Fruit fly (Drosophila melanogaster) whole organism, adult: ENCODE results near the gene COX8.
A peak's percentile ranks its signal among the peaks of the same experiment; 100 is the strongest.

Experiments
- CG11617 ChIP-seq: fragments of 200-800 bp; sonication (Bioruptor generic); optimal IDR thresholded peaks from 2 replicates; lab custom pipeline; 2017; ENCODE audit warnings: mild to moderate bottlenecking, missing biosample characterization, missing genetic modification reagents, missing genetic modification characterization
- CG12768 ChIP-seq: fragments of 200-800 bp; sonication (Bioruptor generic); optimal IDR thresholded peaks from 2 replicates; lab custom pipeline; 2017; ENCODE audit warnings: missing biosample characterization, missing genetic modification characterization, mild to moderate bottlenecking, moderate library complexity, missing genetic modification reagents
- CG14711 ChIP-seq: fragments of 200-800 bp; sonication (Bioruptor generic); optimal IDR thresholded peaks from 2 replicates; lab custom pipeline; 2018; ENCODE audit warnings: missing biosample characterization, mild to moderate bottlenecking, missing genetic modification characterization, moderate library complexity
- CG1620 ChIP-seq: fragments of 200-800 bp; sonication (Bioruptor generic); optimal IDR thresholded peaks from 2 replicates; lab custom pipeline; 2016; ENCODE audit warnings: missing biosample characterization, missing genetic modification characterization
- CG33017 ChIP-seq: fragments of 200-800 bp; sonication (Bioruptor generic); optimal IDR thresholded peaks from 2 replicates; lab custom pipeline; 2018; ENCODE audit warnings: missing biosample characterization, mild to moderate bottlenecking, missing genetic modification characterization, moderate library complexity
- CG5204 ChIP-seq: fragments of 200-800 bp; sonication (Bioruptor generic); optimal IDR thresholded peaks from 2 replicates; lab custom pipeline; 2016; ENCODE audit warnings: missing biosample characterization, missing genetic modification characterization
- CG7045 ChIP-seq: fragments of 200-800 bp; sonication (Bioruptor generic); optimal IDR thresholded peaks from 2 replicates; lab custom pipeline; 2017; ENCODE audit warnings: missing biosample characterization, mild to moderate bottlenecking, missing genetic modification characterization
- CG7101 ChIP-seq: fragments of 200-800 bp; sonication (Bioruptor generic); optimal IDR thresholded peaks from 2 replicates; lab custom pipeline; 2018; ENCODE audit warnings: missing biosample characterization, mild to moderate bottlenecking, missing genetic modification characterization, moderate library complexity
- Clk ChIP-seq: fragments of 200-800 bp; sonication (Bioruptor generic); optimal IDR thresholded peaks from 2 replicates; lab custom pipeline; 2017; ENCODE audit warnings: missing biosample characterization, missing genetic modification characterization
- Crg-1 ChIP-seq: fragments of 200-800 bp; sonication (Bioruptor generic); optimal IDR thresholded peaks from 2 replicates; lab custom pipeline; 2016; ENCODE audit warnings: missing biosample characterization, missing genetic modification characterization
- Hr96 ChIP-seq: fragments of 200-800 bp; sonication (Bioruptor generic); optimal IDR thresholded peaks from 2 replicates; lab custom pipeline; 2016; ENCODE audit warnings: missing biosample characterization, missing genetic modification characterization
- Mnt ChIP-seq: fragments of 200-800 bp; sonication (Bioruptor generic); optimal IDR thresholded peaks from 2 replicates; lab custom pipeline; 2016; ENCODE audit warnings: missing biosample characterization, mild to moderate bottlenecking, missing genetic modification characterization
- bab1 ChIP-seq: fragments of 200-800 bp; sonication (Bioruptor generic); optimal IDR thresholded peaks from 3 replicates; lab custom pipeline; 2019; ENCODE audit warnings: missing biosample characterization, mild to moderate bottlenecking, missing genetic modification characterization, moderate library complexity
- cic ChIP-seq: fragments of 200-800 bp; sonication (Bioruptor generic); optimal IDR thresholded peaks from 2 replicates; lab custom pipeline; 2017; ENCODE audit warnings: missing biosample characterization, mild to moderate bottlenecking, missing genetic modification characterization, moderate library complexity
- cnc ChIP-seq, 2 experiments: fragments of >200 bp; optimal IDR thresholded peaks; 2 replicates each; lab custom pipeline; 2017
- kay ChIP-seq: fragments of 200-800 bp; sonication (Bioruptor generic); peaks from one replicate; lab custom pipeline; 2016; ENCODE audit warnings: missing biosample characterization, missing genetic modification characterization, borderline replicate concordance
- ovo ChIP-seq: fragments of 200-800 bp; sonication (Bioruptor generic); optimal IDR thresholded peaks from 2 replicates; lab custom pipeline; 2016; ENCODE audit warnings: missing biosample characterization, missing genetic modification characterization
- pad ChIP-seq: fragments of 200-800 bp; sonication (Bioruptor generic); optimal IDR thresholded peaks from 3 replicates; lab custom pipeline; 2017; ENCODE audit warnings: missing biosample characterization, missing genetic modification characterization, mild to moderate bottlenecking, moderate library complexity, missing genetic modification reagents
- tj ChIP-seq: fragments of 200-800 bp; sonication (Bioruptor generic); optimal IDR thresholded peaks from 3 replicates; lab custom pipeline; 2017; ENCODE audit warnings: missing biosample characterization, mild to moderate bottlenecking, missing genetic modification characterization, moderate library complexity
- toe ChIP-seq: fragments of 200-800 bp; sonication (Bioruptor generic); optimal IDR thresholded peaks from 2 replicates; lab custom pipeline; 2016; ENCODE audit warnings: missing biosample characterization, missing genetic modification characterization

The COX8 gene

dm6 chr3L:21524071-21524889 lies 15.0 kb downstream of the COX8 start:
- TF ChIP-seq Mnt: peak; percentile 19
- TF ChIP-seq CG12768 (GFP tag; lab: Kevin White, UChicago): peak; percentile 18
- TF ChIP-seq CG1620 (GFP tag; lab: Kevin White, UChicago): peak; percentile 18
- no peak for TF ChIP-seq toe (GFP tag; lab: Kevin White, UChicago)
- TF ChIP-seq CG7101 (tag; lab: Kevin White, UChicago): peak; percentile 42
- TF ChIP-seq Crg-1 (GFP tag; lab: Kevin White, UChicago): peak; percentile 31
- no peak for TF ChIP-seq CG33017
- TF ChIP-seq CG14711: no peak
- peak; percentile 1 for TF ChIP-seq Clk (GFP tag; lab: Kevin White, UChicago)
- no peak for TF ChIP-seq ovo (GFP tag; lab: Kevin White, UChicago)
- TF ChIP-seq pad (GFP tag; lab: Kevin White, UChicago): no peak
- no peak for TF ChIP-seq CG5204
- peak; percentile 4 for TF ChIP-seq bab1 (GFP tag; lab: Kevin White, UChicago)
- no peak for TF ChIP-seq tj (GFP tag; lab: Kevin White, UChicago)
- TF ChIP-seq CG11617 (GFP tag; lab: Kevin White, UChicago): peak; percentile 39
- TF ChIP-seq CG7045: peak; percentile 24
- no peak for TF ChIP-seq Hr96 (GFP tag; lab: Kevin White, UChicago)
- no peak for TF ChIP-seq cnc (optimal IDR thresholded peaks at IDR 0.05; lab: Kevin White, UChicago)
- TF ChIP-seq kay (GFP tag; lab: Kevin White, UChicago): no peak
- peak; percentile 2 for TF ChIP-seq cic (GFP tag; lab: Kevin White, UChicago)

dm6 chr3L:21523059-21523836 lies 16.0 kb downstream of the COX8 start, which contains the start of gene CG7611:
Gene CG7611, plus strand, starts transcription at chr3L:21523186.
- TF ChIP-seq ovo (GFP tag; lab: Kevin White, UChicago): no peak

dm6 chr3L:21518345-21518744 lies 20.9 kb downstream of the COX8 start:
- TF ChIP-seq Clk (GFP tag; lab: Kevin White, UChicago): no peak
- TF ChIP-seq tj (GFP tag; lab: Kevin White, UChicago): no peak
- no peak for TF ChIP-seq CG7045
- TF ChIP-seq ovo (GFP tag; lab: Kevin White, UChicago): no peak
- no peak for TF ChIP-seq pad (GFP tag; lab: Kevin White, UChicago)
- TF ChIP-seq kay (GFP tag; lab: Kevin White, UChicago): no peak
- no peak for TF ChIP-seq CG14711

- TF ChIP-seq CG1620 (GFP tag; lab: Kevin White, UChicago) (no peak), Crg-1 (GFP tag; lab: Kevin White, UChicago) (peak; percentile 46), Hr96 (GFP tag; lab: Kevin White, UChicago) (peak; percentile 39), Clk (GFP tag; lab: Kevin White, UChicago) (no peak), CG5204 (no peak), cic (GFP tag; lab: Kevin White, UChicago) (peak; percentile 28), pad (GFP tag; lab: Kevin White, UChicago) (peak; percentile 25), CG14711 (peak; percentile 47), CG11617 (GFP tag; lab: Kevin White, UChicago) (peak; percentile 19), CG7101 (tag; lab: Kevin White, UChicago) (peak; percentile 65), tj (GFP tag; lab: Kevin White, UChicago) (no peak), toe (GFP tag; lab: Kevin White, UChicago) (no peak), ovo (GFP tag; lab: Kevin White, UChicago) (no peak), kay (GFP tag; lab: Kevin White, UChicago) (peak; percentile 88), Mnt (peak; percentile 27), CG7045 (no peak), CG12768 (GFP tag; lab: Kevin White, UChicago) (peak; percentile 45), cnc (optimal IDR thresholded peaks at IDR 0.05; lab: Kevin White, UChicago) (no peak), bab1 (GFP tag; lab: Kevin White, UChicago) (peak; percentile 25), CG33017 (no peak)
Observed at dm6 chr3L:21516716-21517266, 22.5 kb downstream of the COX8 start.

dm6 chr3L:21515823-21516715 lies 23.2 kb downstream of the COX8 start, which contains the start of the genes SAK and Cdk12:
Gene SAK, minus strand, starts transcription at chr3L:21515887.
Gene Cdk12, plus strand, starts transcription at chr3L:21516306.
- peak; percentile 82 for TF ChIP-seq pad (GFP tag; lab: Kevin White, UChicago)
- peak; percentile 70 for TF ChIP-seq Clk (GFP tag; lab: Kevin White, UChicago)
- peak; percentile 95 for TF ChIP-seq CG11617 (GFP tag; lab: Kevin White, UChicago)
- peak; percentile 74 for TF ChIP-seq Hr96 (GFP tag; lab: Kevin White, UChicago)
- TF ChIP-seq CG1620 (GFP tag; lab: Kevin White, UChicago): peak; percentile 60
- peak; percentile 84 for TF ChIP-seq CG5204
- peak; percentile 89 for TF ChIP-seq CG33017
- peak; percentile 84 for TF ChIP-seq Crg-1 (GFP tag; lab: Kevin White, UChicago)
- TF ChIP-seq toe (GFP tag; lab: Kevin White, UChicago): peak; percentile 85
- TF ChIP-seq Mnt: peak; percentile 58
- TF ChIP-seq ovo (GFP tag; lab: Kevin White, UChicago): peak; percentile 86
- peak; percentile 86 for TF ChIP-seq kay (GFP tag; lab: Kevin White, UChicago)
- peak; percentile 91 for TF ChIP-seq bab1 (GFP tag; lab: Kevin White, UChicago)
- peak; percentile 93 for TF ChIP-seq CG12768 (GFP tag; lab: Kevin White, UChicago)
- peak; percentile 83 for TF ChIP-seq CG14711
- no peak for TF ChIP-seq cnc (optimal IDR thresholded peaks at IDR 0.05; lab: Kevin White, UChicago)
- peak; percentile 92 for TF ChIP-seq CG7101 (tag; lab: Kevin White, UChicago)
- TF ChIP-seq tj (GFP tag; lab: Kevin White, UChicago): peak; percentile 75
- TF ChIP-seq cic (GFP tag; lab: Kevin White, UChicago): peak; percentile 59
- TF ChIP-seq CG7045: peak; percentile 94
